Worm (Caenorhabditis elegans): ENCODE measurements around the gene twk-48.

twk-48 gene

DNA sequence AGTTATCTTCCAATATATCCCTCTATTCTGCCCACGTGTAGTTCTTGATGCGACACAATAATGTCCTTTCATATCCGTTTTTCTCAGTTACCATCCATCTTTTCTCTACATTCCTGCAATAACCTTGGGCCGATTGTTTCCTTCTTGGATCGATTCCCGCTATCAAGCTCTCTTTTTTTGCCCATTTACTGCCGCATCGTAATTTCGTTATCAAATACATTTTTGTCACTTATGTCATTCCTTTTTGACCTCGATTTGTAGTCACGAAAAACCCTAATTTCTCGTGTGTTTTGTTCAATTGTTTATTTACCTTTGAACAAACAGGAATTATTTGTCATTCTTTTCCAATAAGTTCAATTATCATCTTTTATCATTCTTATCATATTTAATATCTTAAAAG lies 10.6 kb upstream of the twk-48 start (continued):
- no peak for TF ChIP-seq set-16 (GFP tag; IDR thresholded peaks at IDR 0.05)
- TF ChIP-seq mep-1 (tag; optimal IDR thresholded peaks at IDR 0.05): peak; percentile 6
- no peak for TF ChIP-seq ceh-44 (GFP tag; IDR thresholded peaks at IDR 0.05)
- TF ChIP-seq ceh-28 (tag; optimal IDR thresholded peaks at IDR 0.05): no peak
- TF ChIP-seq F37D6.2 (tag; optimal IDR thresholded peaks at IDR 0.05): no peak
- TF ChIP-seq nhr-111 (GFP tag; optimal IDR thresholded peaks at IDR 0.05): no peak
- no peak for TF ChIP-seq nhr-11 (tag; optimal IDR thresholded peaks at IDR 0.05)
- TF ChIP-seq daf-19 (GFP tag; conservative IDR thresholded peaks at IDR 0.05): no peak
- no peak for TF ChIP-seq ces-1 (GFP tag; optimal IDR thresholded peaks at IDR 0.05)
- no peak for TF ChIP-seq arid-1 (GFP tag; conservative IDR thresholded peaks at IDR 0.05)
- TF ChIP-seq lin-1 (GFP tag; IDR thresholded peaks at IDR 0.05): no peak
- TF ChIP-seq nhr-42 (GFP tag; IDR thresholded peaks at IDR 0.05): no peak
- peak in 1 of 2 experiments; percentile 54 for TF ChIP-seq mdl-1 (tag; optimal IDR thresholded peaks at IDR 0.05)
- TF ChIP-seq daf-16 (GFP tag; optimal IDR thresholded peaks at IDR 0.05): no peak
- TF ChIP-seq daf-16 (tag; optimal IDR thresholded peaks at IDR 0.05): peak; percentile 94
- TF ChIP-seq ztf-7 (tag; optimal IDR thresholded peaks at IDR 0.05): no peak
- no peak for TF ChIP-seq lin-29 (GFP tag; IDR thresholded peaks at IDR 0.05)
- no peak for TF ChIP-seq rbr-2 (tag; optimal IDR thresholded peaks at IDR 0.05)
- no peak for TF ChIP-seq madf-5 (GFP tag; IDR thresholded peaks at IDR 0.05)
- no peak for TF ChIP-seq mes-2 (tag; optimal IDR thresholded peaks at IDR 0.05; ENCODE audit: poor library complexity, severe bottlenecking)
- no peak for TF ChIP-seq cey-2 (tag; optimal IDR thresholded peaks at IDR 0.05; ENCODE audit: borderline replicate concordance, insufficient read depth)
- TF ChIP-seq R02D3.7 (tag; optimal IDR thresholded peaks at IDR 0.05): no peak
- peak; percentile 85 for TF ChIP-seq dve-1 (tag; optimal IDR thresholded peaks at IDR 0.05; ENCODE audit: insufficient read depth)
- no peak for TF ChIP-seq fos-1 (tag; optimal IDR thresholded peaks at IDR 0.05)
- TF ChIP-seq T26A8.4 (GFP tag; IDR thresholded peaks at IDR 0.05): no peak
- no peak for TF ChIP-seq F26F4.8 (GFP tag; conservative IDR thresholded peaks at IDR 0.05)
- TF ChIP-seq nhr-6 (tag; optimal IDR thresholded peaks at IDR 0.05): no peak
- no peak for TF ChIP-seq nhr-48 (tag; optimal IDR thresholded peaks at IDR 0.05)
- no peak for TF ChIP-seq zip-11 (GFP tag; IDR thresholded peaks at IDR 0.05)
- no peak for TF ChIP-seq ZK546.5 (tag; optimal IDR thresholded peaks at IDR 0.05)
- no peak for TF ChIP-seq ceh-82 (tag; optimal IDR thresholded peaks at IDR 0.05)
- no peak for TF ChIP-seq Y48G9A.11 (GFP tag; IDR thresholded peaks at IDR 0.05)
- TF ChIP-seq egl-27 (tag; optimal IDR thresholded peaks at IDR 0.05): no peak
- no peak for TF ChIP-seq snpc-4 (tag; optimal IDR thresholded peaks at IDR 0.05)
- TF ChIP-seq lin-38 (GFP tag; IDR thresholded peaks at IDR 0.05): no peak
- TF ChIP-seq nhr-237 (tag; optimal IDR thresholded peaks at IDR 0.05): no peak
- TF ChIP-seq F49E8.2 (tag; optimal IDR thresholded peaks at IDR 0.05; ENCODE audit: borderline replicate concordance): no peak
- no peak for TF ChIP-seq fkh-10 (GFP tag; optimal IDR thresholded peaks at IDR 0.05)
- TF ChIP-seq php-3 (GFP tag; IDR thresholded peaks at IDR 0.05): peak; percentile 65
- TF ChIP-seq lin-13 (GFP tag; optimal IDR thresholded peaks at IDR 0.05): no peak
- TF ChIP-seq hif-1 (tag; optimal IDR thresholded peaks at IDR 0.05): no peak
- TF ChIP-seq ctbp-1 (GFP tag; IDR thresholded peaks at IDR 0.05): no peak
- TF ChIP-seq nhr-41 (GFP tag; IDR thresholded peaks at IDR 0.05): no peak
- peak; percentile 45 for TF ChIP-seq pqm-1 (tag; optimal IDR thresholded peaks at IDR 0.05)
- TF ChIP-seq lsy-2 (tag; optimal IDR thresholded peaks at IDR 0.05): no peak
- TF ChIP-seq aha-1 (tag): no peak
- no peak for TF ChIP-seq Y75B8A.6 (GFP tag; IDR thresholded peaks at IDR 0.05)
- TF ChIP-seq attf-4 (tag; optimal IDR thresholded peaks at IDR 0.05): no peak
- TF ChIP-seq hlh-30 (tag; optimal IDR thresholded peaks at IDR 0.05; ENCODE audit: insufficient read depth): peak; percentile 57
- no peak for TF ChIP-seq ceh-20 (GFP tag; IDR thresholded peaks at IDR 0.05)
- no peak for TF ChIP-seq vab-7 (GFP tag; IDR thresholded peaks at IDR 0.05)
- peak; percentile 47 for TF ChIP-seq mxl-3 (GFP tag; optimal IDR thresholded peaks at IDR 0.05)

Data from whole organism, L4 larva.